Fruit fly (Drosophila melanogaster) whole organism, pupa: ENCODE data around the gene Drs.

ENCODE experiments used
- CG10348 ChIP-seq: fragments of 200-800 bp; sonication (Bioruptor generic); IDR thresholded peaks from 2 replicates; pipeline ENCODE4 v1.3.6; 2022; ENCODE audit warnings: missing biosample characterization, missing genetic modification characterization
- CG12605 ChIP-seq: fragments of 200-800 bp; sonication (Bioruptor generic); IDR thresholded peaks from 2 replicates; pipeline ENCODE4 v1.3.6; 2022; ENCODE audit warnings: missing biosample characterization, missing genetic modification characterization
- CG13204 ChIP-seq: fragments of 200-800 bp; sonication (Bioruptor generic); optimal IDR thresholded peaks from 2 replicates; lab custom pipeline; 2018; ENCODE audit warnings: missing biosample characterization, mild to moderate bottlenecking, missing genetic modification characterization, moderate library complexity
- CG14655 ChIP-seq: fragments of 200-800 bp; sonication (Bioruptor generic); optimal IDR thresholded peaks from 3 replicates; lab custom pipeline; 2017; ENCODE audit warnings: mild to moderate bottlenecking, missing biosample characterization, missing genetic modification reagents, missing genetic modification characterization
- CG15710 ChIP-seq: fragments of 200-800 bp; sonication (Bioruptor generic); optimal IDR thresholded peaks from 2 replicates; lab custom pipeline; 2018; ENCODE audit warnings: missing biosample characterization, mild to moderate bottlenecking, missing genetic modification characterization, moderate library complexity
- CG17806 ChIP-seq: fragments of 200-800 bp; sonication (Bioruptor generic); optimal IDR thresholded peaks from 2 replicates; lab custom pipeline; 2018; ENCODE audit warnings: missing biosample characterization, mild to moderate bottlenecking, missing genetic modification characterization, moderate library complexity
- CG32121 ChIP-seq: fragments of 200-800 bp; sonication (Bioruptor generic); IDR thresholded peaks from 2 replicates; pipeline ENCODE4 v1.3.6; 2022; ENCODE audit warnings: missing biosample characterization, missing genetic modification characterization
- CG34367 ChIP-seq: fragments of 200-800 bp; sonication (Bioruptor generic); optimal IDR thresholded peaks from 2 replicates; lab custom pipeline; 2018; ENCODE audit warnings: missing biosample characterization, mild to moderate bottlenecking, missing genetic modification characterization
- CG4496 ChIP-seq: fragments of 200-800 bp; sonication (Bioruptor generic); IDR thresholded peaks from 3 replicates; pipeline ENCODE4 v1.3.6; 2022; ENCODE audit warnings: missing biosample characterization, missing genetic modification characterization
- CG8159 ChIP-seq: fragments of 200-800 bp; sonication (Bioruptor generic); optimal IDR thresholded peaks from 3 replicates; lab custom pipeline; 2018; ENCODE audit warnings: missing biosample characterization, mild to moderate bottlenecking, missing genetic modification characterization, moderate library complexity
- CG8301 ChIP-seq: fragments of 200-800 bp; sonication (Bioruptor generic); optimal IDR thresholded peaks from 2 replicates; lab custom pipeline; 2018; ENCODE audit warnings: missing biosample characterization, mild to moderate bottlenecking, missing genetic modification characterization
- CG9948 ChIP-seq: fragments of 200-800 bp; sonication (Bioruptor generic); optimal IDR thresholded peaks from 2 replicates; lab custom pipeline; 2018; ENCODE audit warnings: missing biosample characterization, mild to moderate bottlenecking, missing genetic modification characterization, moderate library complexity
- D1 ChIP-seq: fragments of 200-800 bp; sonication (Bioruptor generic); optimal IDR thresholded peaks from 2 replicates; lab custom pipeline; 2018; ENCODE audit warnings: missing biosample characterization, mild to moderate bottlenecking, missing genetic modification characterization, moderate library complexity
- EcR ChIP-seq: fragments of 200-800 bp; sonication (Bioruptor generic); optimal IDR thresholded peaks from 3 replicates; lab custom pipeline; 2019; ENCODE audit warnings: missing biosample characterization, missing genetic modification characterization, mild to moderate bottlenecking, moderate library complexity, missing genetic modification reagents
- Ets98B ChIP-seq: fragments of 200-800 bp; sonication (Bioruptor generic); IDR thresholded peaks from 2 replicates; pipeline ENCODE4 v1.3.6; 2022; ENCODE audit warnings: missing biosample characterization, missing genetic modification characterization
- Pif1A ChIP-seq: fragments of 200-800 bp; sonication (Bioruptor generic); optimal IDR thresholded peaks from 3 replicates; lab custom pipeline; 2016; ENCODE audit warnings: missing biosample characterization, missing genetic modification characterization
- Pif1B ChIP-seq: fragments of 200-800 bp; sonication (Bioruptor generic); optimal IDR thresholded peaks from 3 replicates; lab custom pipeline; 2016; ENCODE audit warnings: missing biosample characterization, missing genetic modification characterization
- Snoo ChIP-seq: fragments of 200-800 bp; sonication (Bioruptor generic); optimal IDR thresholded peaks from 3 replicates; lab custom pipeline; 2017; ENCODE audit warnings: missing biosample characterization, mild to moderate bottlenecking, missing genetic modification characterization, inconsistent platforms
- fd96Ca ChIP-seq: fragments of 200-800 bp; sonication (Bioruptor generic); IDR thresholded peaks from 3 replicates; pipeline ENCODE4 v1.3.6; 2022; ENCODE audit warnings: missing biosample characterization, missing genetic modification characterization
- gl ChIP-seq: fragments of 200-800 bp; sonication (Bioruptor generic); optimal IDR thresholded peaks from 2 replicates; lab custom pipeline; 2018; ENCODE audit warnings: missing biosample characterization, mild to moderate bottlenecking, missing genetic modification characterization
- rn ChIP-seq: fragments of 200-800 bp; sonication (Bioruptor generic); IDR thresholded peaks from 2 replicates; pipeline ENCODE4 v1.3.6; 2022; ENCODE audit warnings: missing biosample characterization, missing genetic modification characterization

Gene Drs

dm6 chr3L:3373994-3374623 lies 4.8 kb downstream of the Drs start, which contains the start of the genes Ythdc1 and CG12010:
TSS of gene Ythdc1 (minus strand) at chr3L:3374170.
TSS of gene CG12010 (plus strand) at chr3L:3374282.
- no peak for TF ChIP-seq CG32121
- TF ChIP-seq CG12605, result peak; percentile 15; the same call in 1 of the 2 replicates

- no peak for TF ChIP-seq CG4496 (GFP tag; lab: Robert Waterston, UW)
- no peak for TF ChIP-seq CG17806
- TF ChIP-seq CG14655 (GFP tag; lab: Kevin White, UChicago), result no peak
- no peak for TF ChIP-seq CG8159 (tag; lab: Kevin White, UChicago)
These were observed 7.2 kb downstream of the Drs start, which contains the start of gene CG12012 for dm6 chr3L:3376551-3376950. TSS of gene CG12012 (plus strand) at chr3L:3376757.

dm6 chr3L:3377247-3377964 lies 8.1 kb downstream of the Drs start:
- no peak for TF ChIP-seq EcR
- TF ChIP-seq D1 (tag; lab: Kevin White, UChicago), result no peak
- TF ChIP-seq gl (tag; lab: Kevin White, UChicago), result no peak
- no peak for TF ChIP-seq Pif1A (GFP tag; lab: Kevin White, UChicago)
- TF ChIP-seq CG8301 (tag; lab: Kevin White, UChicago), result no peak
- TF ChIP-seq CG10348 (GFP tag; lab: Robert Waterston, UW), result no peak
- no peak for TF ChIP-seq CG14655 (GFP tag; lab: Kevin White, UChicago)
- TF ChIP-seq CG9948 (tag; lab: Kevin White, UChicago), result no peak
- no peak for TF ChIP-seq Pif1B (GFP tag; lab: Kevin White, UChicago)
- no peak for TF ChIP-seq CG8159 (tag; lab: Kevin White, UChicago)
- TF ChIP-seq CG12605, result no peak

dm6 chr3L:3377965-3378292 lies 8.6 kb downstream of the Drs start, which contains the start of gene Ids:
TSS of gene Ids (plus strand) at chr3L:3378268.
- TF ChIP-seq EcR, result no peak
- TF ChIP-seq CG34367, result peak; percentile 58
- no peak for TF ChIP-seq CG8301 (tag; lab: Kevin White, UChicago)
- TF ChIP-seq CG8159 (tag; lab: Kevin White, UChicago), result peak; percentile 75
- peak; percentile 76 for TF ChIP-seq Snoo (tag; lab: Kevin White, UChicago)
- TF ChIP-seq CG12605, result peak; percentile 75
- no peak for TF ChIP-seq Pif1A (GFP tag; lab: Kevin White, UChicago)
- TF ChIP-seq CG13204 (GFP tag; lab: Kevin White, UChicago), result no peak
- TF ChIP-seq CG15710 (tag; lab: Kevin White, UChicago), result peak; percentile 70
- TF ChIP-seq Ets98B (GFP tag; lab: Robert Waterston, UW), result peak; percentile 84
- peak; percentile 72; the same call in 1 of the 2 replicates for TF ChIP-seq CG32121
- peak; percentile 82 for TF ChIP-seq CG4496 (GFP tag; lab: Robert Waterston, UW)
- TF ChIP-seq CG9948 (tag; lab: Kevin White, UChicago), result peak; percentile 54
- TF ChIP-seq gl (tag; lab: Kevin White, UChicago), result peak; percentile 37
- TF ChIP-seq rn (GFP tag; lab: Robert Waterston, UW), result peak; percentile 48; the same call in 1 of the 2 replicates
- peak; percentile 62 for TF ChIP-seq CG17806

dm6 chr3L:3380225-3381043 lies 11.1 kb downstream of the Drs start:
- TF ChIP-seq Ets98B (GFP tag; lab: Robert Waterston, UW) (peak; percentile 75), CG12605 (no peak), CG10348 (GFP tag; lab: Robert Waterston, UW) (peak; percentile 34; the same call in 1 of the 2 replicates), CG34367 (no peak), CG4496 (GFP tag; lab: Robert Waterston, UW) (peak; percentile 64; the same call in 2 of the 3 replicates), fd96Ca (GFP tag; lab: Robert Waterston, UW) (peak; percentile 72), Pif1B (GFP tag; lab: Kevin White, UChicago) (peak; percentile 40), CG8301 (tag; lab: Kevin White, UChicago) (peak; percentile 62), EcR (peak; percentile 44), Snoo (tag; lab: Kevin White, UChicago) (no peak), rn (GFP tag; lab: Robert Waterston, UW) (no peak), CG13204 (GFP tag; lab: Kevin White, UChicago) (no peak), CG32121 (peak; percentile 68; the same call in 1 of the 2 replicates), Pif1A (GFP tag; lab: Kevin White, UChicago) (peak; percentile 50)
- TF ChIP-seq, all 21 proteins: peak for 9
